Fruit fly (Drosophila melanogaster) whole organism, adult: Measurements from ENCODE around the gene ppk27.

Experiments used
- CG11617 ChIP-seq: fragments of 200-800 bp; sonication (Bioruptor generic); optimal IDR thresholded peaks from 2 replicates; lab custom pipeline; 2017; ENCODE audit warnings: mild to moderate bottlenecking, missing biosample characterization, missing genetic modification reagents, missing genetic modification characterization
- CG14711 ChIP-seq: fragments of 200-800 bp; sonication (Bioruptor generic); optimal IDR thresholded peaks from 2 replicates; lab custom pipeline; 2018; ENCODE audit warnings: missing biosample characterization, mild to moderate bottlenecking, missing genetic modification characterization, moderate library complexity
- CG1620 ChIP-seq: fragments of 200-800 bp; sonication (Bioruptor generic); optimal IDR thresholded peaks from 2 replicates; lab custom pipeline; 2016; ENCODE audit warnings: missing biosample characterization, missing genetic modification characterization
- CG7045 ChIP-seq: fragments of 200-800 bp; sonication (Bioruptor generic); optimal IDR thresholded peaks from 2 replicates; lab custom pipeline; 2017; ENCODE audit warnings: missing biosample characterization, mild to moderate bottlenecking, missing genetic modification characterization
- Hr96 ChIP-seq: fragments of 200-800 bp; sonication (Bioruptor generic); optimal IDR thresholded peaks from 2 replicates; lab custom pipeline; 2016; ENCODE audit warnings: missing biosample characterization, missing genetic modification characterization
- cic ChIP-seq: fragments of 200-800 bp; sonication (Bioruptor generic); optimal IDR thresholded peaks from 2 replicates; lab custom pipeline; 2017; ENCODE audit warnings: missing biosample characterization, mild to moderate bottlenecking, missing genetic modification characterization, moderate library complexity
- tj ChIP-seq: fragments of 200-800 bp; sonication (Bioruptor generic); optimal IDR thresholded peaks from 3 replicates; lab custom pipeline; 2017; ENCODE audit warnings: missing biosample characterization, mild to moderate bottlenecking, missing genetic modification characterization, moderate library complexity
- toe ChIP-seq: fragments of 200-800 bp; sonication (Bioruptor generic); optimal IDR thresholded peaks from 2 replicates; lab custom pipeline; 2016; ENCODE audit warnings: missing biosample characterization, missing genetic modification characterization

DNA sequence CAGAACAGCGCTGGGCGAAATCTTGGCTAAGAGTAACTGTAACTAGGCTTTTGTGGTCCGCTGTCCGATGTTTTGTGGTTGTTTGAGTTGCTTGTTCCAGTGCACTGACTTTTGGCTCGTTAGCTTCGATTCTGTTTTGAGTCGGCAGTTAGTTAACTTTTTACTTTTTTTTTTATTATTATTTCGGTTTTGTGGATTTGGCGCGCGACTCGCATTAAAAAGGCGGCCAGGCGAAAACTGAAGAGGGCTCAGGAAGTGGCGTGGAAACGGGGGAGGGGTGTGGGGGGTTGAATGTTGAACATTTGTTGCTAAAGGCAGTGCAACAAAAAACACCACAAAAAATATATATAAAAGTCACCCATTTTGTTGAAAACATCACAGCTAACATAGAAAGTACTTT is 28.4 kb upstream of the ppk27 start:
- TF ChIP-seq CG7045 (GFP tag; lab: Kevin White, UChicago), result no peak
- no peak for TF ChIP-seq cic (GFP tag; lab: Kevin White, UChicago)
- TF ChIP-seq CG1620 (GFP tag; lab: Kevin White, UChicago), result no peak
- no peak for TF ChIP-seq tj (GFP tag; lab: Kevin White, UChicago)
- no peak for TF ChIP-seq toe (GFP tag; lab: Kevin White, UChicago)
- TF ChIP-seq CG14711, result no peak
- no peak for TF ChIP-seq CG11617
- no peak for TF ChIP-seq Hr96 (GFP tag; lab: Kevin White, UChicago)
